Fruit fly (Drosophila melanogaster) Kc167 (cell line): Measurements from ENCODE around the gene CG33339.

Experiments used
- Myc ChIP-seq: fragments of >200 bp; optimal IDR thresholded peaks from 2 replicates; lab custom pipeline; 2017; ENCODE audit warnings: missing external identifiers
- Sin3A ChIP-seq: fragments of >200 bp; optimal IDR thresholded peaks from 2 replicates; lab custom pipeline; 2018; ENCODE audit warnings: missing external identifiers
- h ChIP-seq: fragments of >200 bp; optimal IDR thresholded peaks from 3 replicates; lab custom pipeline; 2018; ENCODE audit warnings: missing external identifiers
- insv ChIP-seq: fragments of >200 bp; optimal IDR thresholded peaks from 3 replicates; lab custom pipeline; 2018; ENCODE audit warnings: missing external identifiers
- psq ChIP-seq: fragments of >200 bp; optimal IDR thresholded peaks from 2 replicates; lab custom pipeline; 2017; ENCODE audit warnings: missing external identifiers
- ttk ChIP-seq: sonication (Bioruptor generic); optimal IDR thresholded peaks from 2 replicates; lab custom pipeline; 2017; ENCODE audit warnings: missing external identifiers

CG33339 gene

DNA sequence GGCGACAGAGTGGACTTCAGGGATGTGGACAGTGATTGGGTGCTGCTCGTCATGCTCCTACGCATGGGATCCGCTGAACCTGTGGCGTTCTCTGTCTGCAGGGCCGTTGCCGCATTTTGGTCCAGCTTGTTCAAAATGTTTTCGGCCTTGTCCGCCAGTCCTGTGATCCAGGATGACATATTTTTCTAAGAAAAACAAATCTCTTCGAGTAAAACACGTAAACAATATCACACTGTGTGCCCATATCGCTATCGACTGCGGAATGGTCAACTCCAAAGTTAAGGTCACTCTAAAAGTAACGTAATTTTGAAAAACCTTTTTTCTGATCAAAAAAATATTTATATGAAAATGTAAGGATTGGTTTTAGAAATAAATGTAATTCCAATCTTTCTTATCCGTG, 3.9 kb upstream of the CG33339 start, which contains the start of gene Golgin84:
Golgin84 (minus strand) TSS at position 241 of the 400 bp plus-strand sequence.
- no peak for TF ChIP-seq Sin3A (lab: Kevin White, UChicago)
- TF ChIP-seq psq (lab: Kevin White, UChicago), result no peak
- TF ChIP-seq h (lab: Kevin White, UChicago), result no peak
- no peak for TF ChIP-seq Myc (lab: Kevin White, UChicago)
- no peak for TF ChIP-seq insv (lab: Kevin White, UChicago)
- TF ChIP-seq ttk, result no peak

DNA sequence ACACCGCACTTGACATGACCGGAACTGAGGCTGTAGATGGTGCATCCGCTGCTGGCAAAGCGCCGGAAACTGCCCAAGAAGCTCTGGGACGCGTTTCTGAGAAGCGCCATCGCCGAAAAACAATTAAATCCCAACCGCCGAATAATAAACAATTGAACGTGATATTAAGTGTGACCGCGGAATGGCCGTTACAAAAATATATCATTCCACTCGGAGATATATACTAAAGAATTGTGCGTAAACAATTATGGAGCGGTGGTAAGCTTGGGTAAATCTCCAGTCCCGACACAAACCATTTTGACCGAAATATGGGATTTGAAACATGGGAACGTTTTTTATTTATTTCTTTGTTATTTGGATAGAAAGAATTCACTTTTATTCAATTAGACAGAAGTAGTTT, 1.7 kb upstream of the CG33339 start, which contains the start of gene CG18528:
CG18528 (minus strand) TSS at position 188 of the 400 bp plus-strand sequence.
- no peak for TF ChIP-seq Myc (lab: Kevin White, UChicago)
- no peak for TF ChIP-seq Sin3A (lab: Kevin White, UChicago)
- no peak for TF ChIP-seq insv (lab: Kevin White, UChicago)
- no peak for TF ChIP-seq psq (lab: Kevin White, UChicago)
- no peak for TF ChIP-seq h (lab: Kevin White, UChicago)
- no peak for TF ChIP-seq ttk

DNA sequence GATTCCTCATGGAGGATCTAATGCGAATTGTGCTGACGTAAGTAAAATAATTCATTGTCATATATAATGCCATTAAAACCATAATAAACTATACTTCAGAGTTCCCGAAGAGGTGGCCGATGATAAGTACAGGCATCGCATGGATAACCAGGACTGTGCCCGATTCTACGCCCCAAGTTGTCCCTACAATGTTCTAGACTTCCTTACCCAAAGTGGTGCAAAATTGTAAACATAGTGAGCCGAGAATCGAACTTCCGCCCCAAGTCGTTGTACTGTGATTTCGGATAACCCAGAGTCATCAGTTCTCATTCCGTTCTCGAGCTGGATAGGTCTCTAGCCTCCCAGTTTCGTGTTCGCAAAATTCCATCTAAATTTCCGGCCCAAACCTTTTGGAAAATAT, 1.2 kb downstream of the CG33339 start, which contains the start of gene CG33340:
CG33340 (plus strand) TSS at position 301 of the 400 bp plus-strand sequence.
- TF ChIP-seq insv (lab: Kevin White, UChicago) (no peak), psq (lab: Kevin White, UChicago) (no peak), Myc (lab: Kevin White, UChicago) (no peak), h (lab: Kevin White, UChicago) (no peak), Sin3A (lab: Kevin White, UChicago) (no peak), ttk (no peak)

DNA sequence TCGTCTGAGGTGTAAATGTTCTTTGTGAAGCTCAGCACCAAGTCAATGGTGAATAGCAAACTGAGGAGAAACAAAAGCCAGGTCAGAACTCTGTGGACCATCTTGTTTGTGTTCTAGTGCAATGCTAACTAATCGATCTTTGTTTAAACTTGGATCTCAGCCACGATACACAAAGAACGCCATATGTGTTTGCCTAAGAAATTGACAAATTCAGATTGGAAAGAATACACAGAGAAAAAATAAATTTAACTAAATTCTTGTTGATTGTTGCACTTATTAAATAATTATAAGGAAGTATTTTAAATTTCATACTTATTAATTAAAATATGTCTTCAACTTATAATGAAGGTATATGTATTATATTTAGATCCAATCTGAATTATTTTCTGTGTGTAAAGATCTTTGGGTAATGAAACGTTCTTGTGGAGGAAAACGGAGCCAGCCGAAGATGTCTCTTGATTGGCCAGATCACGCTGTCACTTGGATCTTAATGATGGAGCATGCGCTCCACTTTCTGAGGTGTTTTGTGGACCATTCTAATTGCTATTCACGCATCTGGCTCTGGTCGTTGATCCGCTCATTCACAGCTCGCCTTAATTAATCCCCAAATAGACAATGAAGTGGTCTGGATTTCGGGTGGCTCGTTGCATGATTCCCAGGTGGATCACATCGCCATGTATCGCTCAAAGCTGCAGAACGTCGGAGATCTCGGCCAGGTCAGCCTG, 3.4 kb downstream of the CG33339 start, which contains the start of the genes CG17784 and CG13613:
CG17784 (minus strand) TSS at position 101 of the 725 bp plus-strand sequence.
CG13613 (plus strand) TSS at position 675 of the 725 bp plus-strand sequence.
- TF ChIP-seq h (lab: Kevin White, UChicago) (no peak), Sin3A (lab: Kevin White, UChicago) (no peak)

DNA sequence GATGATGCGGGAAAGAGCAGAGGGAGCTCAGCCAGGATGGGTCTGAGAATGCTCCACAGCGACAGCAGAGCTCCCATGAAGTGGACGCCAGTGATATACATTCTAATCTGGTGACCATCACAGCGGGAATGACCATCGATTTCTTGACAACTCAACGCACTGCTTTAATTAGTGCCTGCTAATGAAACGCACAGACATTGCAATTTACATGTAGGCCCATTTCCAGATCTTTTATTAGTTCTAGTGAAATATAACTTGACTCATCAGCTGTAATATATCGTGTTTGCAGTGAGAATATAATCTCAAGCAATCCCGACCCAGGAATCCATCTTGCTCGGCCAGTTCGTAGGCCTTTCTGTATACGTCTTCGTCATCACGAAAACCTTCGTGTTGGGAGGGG, 5.5 kb downstream of the CG33339 start, which contains the start of gene CG42811:
CG42811 (minus strand) TSS at position 101 of the 400 bp plus-strand sequence.
- TF ChIP-seq insv (lab: Kevin White, UChicago) (no peak), h (lab: Kevin White, UChicago) (no peak), Sin3A (lab: Kevin White, UChicago) (no peak), psq (lab: Kevin White, UChicago) (no peak), Myc (lab: Kevin White, UChicago) (no peak), ttk (no peak)

DNA sequence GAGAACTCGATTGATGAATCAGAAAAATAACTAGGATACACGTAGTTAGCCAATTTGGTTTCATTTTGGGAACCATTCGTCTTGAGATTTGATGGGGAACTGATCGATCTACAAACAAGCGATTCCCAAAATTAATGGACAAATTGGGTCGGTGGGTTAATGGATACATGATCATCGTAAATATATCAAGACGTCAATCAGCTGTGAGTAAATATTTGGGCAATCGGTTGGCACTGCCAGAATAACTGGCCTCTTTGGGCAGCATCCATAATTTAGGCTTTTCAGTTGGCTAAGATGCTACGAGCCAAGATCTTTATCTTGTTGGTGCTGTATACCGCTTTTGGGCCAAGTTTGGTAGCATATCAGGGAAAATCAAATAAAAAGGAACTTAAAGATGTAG, 6.4 kb downstream of the CG33339 start, which contains the start of the genes CG42812 and CG33341:
CG42812 (minus strand) TSS at position 101 of the 400 bp plus-strand sequence.
CG33341 (plus strand) TSS at position 295 of the 400 bp plus-strand sequence.
- TF ChIP-seq insv (lab: Kevin White, UChicago) (no peak), Myc (lab: Kevin White, UChicago) (no peak)

DNA sequence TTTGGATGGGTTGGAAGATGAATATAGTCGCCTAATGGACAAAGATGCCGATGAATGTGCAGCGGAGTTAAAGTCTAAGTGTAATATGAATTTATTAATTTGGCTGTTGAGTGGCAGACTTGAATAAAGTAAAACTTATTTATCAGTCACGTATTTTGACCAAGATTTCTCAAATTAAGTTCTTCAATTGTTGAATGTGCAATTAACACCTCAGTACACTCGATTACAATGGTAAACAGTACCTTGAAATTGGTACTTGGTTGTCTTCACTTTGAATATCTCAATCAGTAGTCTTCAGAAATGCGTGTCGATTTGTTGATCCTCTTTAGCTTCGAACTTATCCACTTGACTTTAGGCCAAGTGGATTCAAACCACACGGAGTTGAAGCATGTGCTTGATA, 7.6 kb downstream of the CG33339 start, which contains the start of gene CG13614:
CG13614 (plus strand) TSS at position 301 of the 400 bp plus-strand sequence.
- TF ChIP-seq Sin3A (lab: Kevin White, UChicago), result no peak
- TF ChIP-seq insv (lab: Kevin White, UChicago), result no peak
- TF ChIP-seq Myc (lab: Kevin White, UChicago), result no peak
- no peak for TF ChIP-seq ttk
- TF ChIP-seq psq (lab: Kevin White, UChicago), result no peak
- no peak for TF ChIP-seq h (lab: Kevin White, UChicago)

DNA sequence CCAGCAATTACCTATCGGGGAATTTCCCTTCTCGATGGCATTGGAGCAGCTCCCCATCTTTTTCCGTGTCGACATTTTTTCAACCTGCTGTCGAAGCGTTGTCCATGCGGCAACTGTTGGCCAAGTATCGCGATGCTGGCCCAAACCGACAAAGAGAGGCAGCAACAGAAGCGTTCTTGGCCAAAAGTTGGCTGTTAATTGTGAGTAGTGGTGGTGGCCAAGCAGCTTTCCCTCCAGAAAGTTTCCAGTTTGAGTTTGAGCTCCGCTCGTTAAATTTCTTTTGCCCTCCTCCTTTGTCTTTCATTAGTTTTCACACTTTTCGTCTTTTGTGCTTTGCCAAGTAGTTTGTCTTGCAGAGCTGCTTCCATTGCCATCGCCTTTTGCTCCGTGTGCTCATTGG, 11.0 kb downstream of the CG33339 start, which contains the start of gene CG17782:
CG17782 (minus strand) TSS at position 101 of the 400 bp plus-strand sequence.
- no peak for TF ChIP-seq psq (lab: Kevin White, UChicago)
- no peak for TF ChIP-seq insv (lab: Kevin White, UChicago)
- TF ChIP-seq h (lab: Kevin White, UChicago), result no peak
- TF ChIP-seq Myc (lab: Kevin White, UChicago), result no peak
- no peak for TF ChIP-seq Sin3A (lab: Kevin White, UChicago)
- TF ChIP-seq ttk, result no peak

DNA sequence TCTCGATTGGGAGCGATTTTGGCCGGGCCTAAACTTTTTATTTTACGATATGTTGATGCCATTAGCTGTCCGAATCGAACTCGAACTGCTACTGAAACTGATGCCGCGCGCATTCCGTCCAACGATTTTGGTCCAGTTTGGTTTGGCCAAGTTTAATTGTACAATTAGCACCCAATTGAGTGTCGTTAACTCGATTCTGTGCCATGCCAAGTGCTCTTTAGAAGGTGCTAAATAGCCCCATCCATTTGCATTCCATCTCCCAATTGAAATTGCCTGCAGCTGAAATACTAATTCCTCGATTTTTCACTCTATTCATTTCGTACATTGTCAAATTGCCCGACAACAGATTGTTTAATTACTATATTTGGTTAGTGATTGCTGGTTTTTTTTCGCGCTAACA, 13.9 kb downstream of the CG33339 start, which contains the start of gene CG17781:
CG17781 (minus strand) TSS at position 101 of the 400 bp plus-strand sequence.
- TF ChIP-seq insv (lab: Kevin White, UChicago) (no peak), Sin3A (lab: Kevin White, UChicago) (no peak), Myc (lab: Kevin White, UChicago) (no peak), psq (lab: Kevin White, UChicago) (no peak), ttk (no peak), h (lab: Kevin White, UChicago) (no peak)

DNA sequence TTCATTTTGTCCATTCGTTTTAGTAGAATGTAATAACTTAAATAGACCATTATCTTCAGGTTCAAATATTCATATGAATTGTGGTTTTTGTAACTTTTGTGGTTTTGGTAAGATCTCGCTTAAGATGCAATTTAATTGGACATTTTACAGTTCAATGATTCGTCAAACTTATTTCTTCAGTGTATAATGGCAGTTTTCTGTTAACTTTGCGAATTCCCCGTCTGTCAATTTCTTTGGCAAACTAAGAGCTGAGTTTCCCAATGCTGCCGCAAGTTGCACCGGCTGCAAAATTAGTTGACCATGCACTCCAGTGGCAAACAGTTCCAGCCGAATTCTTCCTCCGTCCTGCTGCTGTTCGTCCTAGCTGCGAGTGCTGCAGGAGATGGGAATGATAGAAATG, 14.9 kb downstream of the CG33339 start, which contains the start of gene CG33342:
CG33342 (plus strand) TSS at position 301 of the 400 bp plus-strand sequence.
- no peak for TF ChIP-seq Myc (lab: Kevin White, UChicago)
- TF ChIP-seq insv (lab: Kevin White, UChicago), result no peak
- no peak for TF ChIP-seq h (lab: Kevin White, UChicago)
- no peak for TF ChIP-seq psq (lab: Kevin White, UChicago)
- no peak for TF ChIP-seq ttk
- no peak for TF ChIP-seq Sin3A (lab: Kevin White, UChicago)

DNA sequence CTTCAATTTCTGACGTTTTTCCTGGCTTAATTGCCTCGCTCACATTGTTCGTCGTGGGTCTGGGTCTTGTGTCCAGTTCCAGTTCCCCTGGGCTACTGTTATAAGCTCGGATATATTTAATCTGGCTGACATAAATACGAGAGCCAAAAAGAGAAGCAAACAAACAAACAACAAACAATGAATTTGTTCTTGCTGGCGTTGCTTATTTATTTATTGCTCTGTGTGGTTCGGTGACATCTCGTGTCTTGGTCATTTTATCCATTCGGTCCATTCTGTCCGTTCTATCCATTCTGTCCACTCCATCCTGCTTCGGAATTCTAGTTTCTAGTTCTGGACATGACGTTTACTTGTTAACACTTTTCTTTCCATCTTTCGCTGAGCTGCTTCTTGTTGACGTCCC, 23.3 kb downstream of the CG33339 start, which contains the start of gene CG17780:
CG17780 (minus strand) TSS at position 101 of the 400 bp plus-strand sequence.
- TF ChIP-seq ttk, result no peak
- TF ChIP-seq insv (lab: Kevin White, UChicago), result no peak
- no peak for TF ChIP-seq Sin3A (lab: Kevin White, UChicago)
- TF ChIP-seq psq (lab: Kevin White, UChicago), result no peak
- no peak for TF ChIP-seq Myc (lab: Kevin White, UChicago)
